Fruit fly (Drosophila melanogaster) ovary, adult (tissue): Measurements from ENCODE around the gene CG2608.
A peak's percentile ranks its signal among the peaks of the same experiment; 100 is the strongest.

Source experiments
- CG17801 ChIP-seq: fragments of 200-800 bp; optimal IDR thresholded peaks from 2 replicates; lab custom pipeline; 2019; ENCODE audit warnings: missing biosample characterization, mild to moderate bottlenecking, missing genetic modification characterization, moderate library complexity; ENCODE audit not compliant: partially characterized antibody

Gene CG2608

DNA sequence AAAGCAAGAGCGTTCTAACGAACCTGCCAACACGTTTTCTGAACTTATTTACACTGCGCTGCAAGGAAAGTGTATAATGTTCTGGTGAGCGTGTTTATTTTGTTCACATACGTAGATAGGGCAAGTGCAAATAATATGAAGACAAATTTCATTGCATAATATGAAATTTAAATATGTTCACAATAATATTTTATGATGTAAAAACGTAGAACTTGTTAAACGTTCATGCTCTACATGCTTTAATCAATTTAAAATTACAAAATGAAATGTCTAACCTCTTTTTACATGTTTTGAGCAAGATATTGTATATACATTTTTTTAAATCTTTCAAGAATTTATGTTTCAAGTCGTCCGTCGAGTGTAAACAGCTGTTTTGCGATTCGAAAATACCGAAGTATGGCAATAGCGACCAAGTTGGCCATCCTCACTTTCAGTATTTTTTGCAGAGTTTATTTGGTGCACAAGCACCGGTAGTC lies at the start of gene CG2608, which contains the start of gene phr6-4:
Gene CG2608 (plus strand): TSS at position 429 of the 476 bp plus-strand sequence.
Gene phr6-4 (minus strand): TSS at position 398 of the 476 bp plus-strand sequence.
- peak; percentile 92 for TF ChIP-seq CG17801

- no peak for TF ChIP-seq CG17801
These were observed 47.9 kb upstream of the CG2608 start for dm6 chr2L:20597744-20598143.

dm6 chr2L:20601282-20601681 lies 44.3 kb upstream of the CG2608 start:
- no peak for TF ChIP-seq CG17801

DNA sequence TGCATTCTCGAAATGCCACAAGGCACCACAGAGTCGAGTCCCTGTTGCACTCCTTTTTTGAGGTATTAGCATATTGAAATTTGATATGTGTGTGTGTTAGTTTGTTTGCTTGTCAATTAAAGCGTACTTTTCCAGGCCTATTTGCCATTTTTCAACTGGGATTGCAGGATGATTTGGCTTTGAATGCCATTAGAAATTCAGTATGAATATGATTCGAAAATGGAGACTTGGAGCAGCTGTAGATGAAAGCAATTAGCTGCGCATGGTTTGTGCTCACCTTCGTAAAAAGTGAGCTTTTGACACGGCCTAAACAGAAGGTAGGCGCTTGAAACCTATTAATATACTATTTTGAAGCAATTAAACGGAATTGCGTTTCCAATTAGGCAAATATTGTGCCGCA lies 41.5 kb upstream of the CG2608 start, which contains the start of gene CG31677:
Gene CG31677 (minus strand): TSS at position 101 of the 400 bp plus-strand sequence.
- no peak for TF ChIP-seq CG17801

dm6 chr2L:20614222-20614621 lies 31.4 kb upstream of the CG2608 start, which contains the start of gene CG15475:
CG15475 (plus strand) TSS chr2L:20614522.
- TF ChIP-seq CG17801, result no peak

DNA sequence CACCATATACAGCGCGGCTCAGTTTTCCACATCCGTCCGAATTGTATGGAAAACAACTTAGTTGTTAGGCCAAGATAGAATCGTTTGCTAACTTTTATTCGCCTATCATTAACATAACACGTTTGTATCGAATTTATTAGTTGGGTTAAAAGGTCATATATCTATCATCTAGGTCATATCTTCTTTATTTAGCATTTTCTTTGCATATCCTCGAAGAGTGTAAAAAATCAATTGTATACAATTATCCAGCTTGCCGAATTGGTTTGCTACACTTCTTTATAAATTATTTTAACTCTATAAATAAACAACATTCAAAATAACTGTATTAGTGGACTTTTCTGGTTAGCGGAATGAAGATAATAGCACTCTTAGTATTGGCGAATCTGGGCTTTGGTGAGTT lies 11.4 kb upstream of the CG2608 start, which contains the start of gene CG17472:
Gene CG17472 (plus strand): TSS at position 301 of the 400 bp plus-strand sequence.
- no peak for TF ChIP-seq CG17801

- TF ChIP-seq CG17801, result no peak
These were observed 7.2 kb upstream of the CG2608 start for dm6 chr2L:20638413-20638812.

DNA sequence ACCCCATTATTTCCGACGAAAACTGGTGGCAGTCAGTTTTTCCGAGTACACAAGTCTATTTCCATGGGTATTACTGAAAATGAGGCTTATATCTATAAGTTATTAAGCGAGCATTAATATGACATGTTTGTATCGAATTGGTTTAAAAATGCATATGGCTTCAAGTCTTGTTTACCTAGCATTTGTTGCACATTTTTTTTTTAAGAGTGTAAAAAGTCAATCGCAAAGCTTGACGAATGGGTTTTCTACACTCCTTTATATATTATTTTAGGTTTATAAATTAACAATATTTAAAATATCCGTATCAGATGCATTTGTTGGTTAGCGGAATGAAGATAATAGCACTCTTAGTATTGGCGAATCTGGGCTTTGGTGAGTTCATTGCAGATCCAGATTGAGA lies 5.8 kb upstream of the CG2608 start, which contains the start of gene CG31680:
Gene CG31680 (plus strand): TSS at position 301 of the 400 bp plus-strand sequence.
- no peak for TF ChIP-seq CG17801

DNA sequence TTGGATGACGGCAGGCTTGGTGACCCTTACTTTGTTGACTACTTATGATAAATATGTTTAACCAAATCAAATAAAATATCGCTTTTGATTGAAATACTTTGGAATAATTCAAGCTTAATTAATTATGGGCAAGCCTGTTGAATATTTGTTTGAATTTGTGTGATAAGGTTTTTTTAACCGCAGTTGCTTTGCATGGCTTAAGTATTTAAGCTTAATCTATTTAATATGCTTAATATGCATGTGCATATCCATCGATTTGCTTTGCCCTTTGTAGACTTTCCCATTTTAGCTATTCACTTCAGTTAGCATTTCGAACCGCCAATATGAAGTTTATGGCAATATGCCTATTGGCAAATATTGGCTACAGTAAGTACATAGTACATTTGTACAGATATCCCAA lies 5.0 kb upstream of the CG2608 start, which contains the start of gene Sfp38D:
Gene Sfp38D (plus strand): TSS at position 301 of the 400 bp plus-strand sequence.
- no peak for TF ChIP-seq CG17801

DNA sequence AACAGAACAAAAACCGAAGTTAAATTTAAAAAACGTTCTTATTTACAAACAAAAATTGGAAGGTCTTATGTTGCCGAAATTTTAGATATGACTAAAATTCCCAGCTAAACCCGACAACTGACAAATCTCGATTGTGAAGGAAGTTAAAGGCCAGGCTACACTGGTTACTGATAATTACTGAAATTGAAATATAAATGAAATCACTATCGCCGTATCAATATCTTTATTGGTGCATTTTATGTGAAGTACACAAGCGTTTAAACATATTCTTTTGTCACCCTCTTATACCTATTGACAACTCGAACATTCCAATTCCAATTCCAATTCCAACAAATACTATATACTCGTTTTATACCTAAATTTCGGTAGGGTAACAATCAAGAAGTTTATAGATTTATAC lies 2.5 kb upstream of the CG2608 start, which contains the start of gene CG17470:
Gene CG17470 (minus strand): TSS at position 101 of the 400 bp plus-strand sequence.
- no peak for TF ChIP-seq CG17801

DNA sequence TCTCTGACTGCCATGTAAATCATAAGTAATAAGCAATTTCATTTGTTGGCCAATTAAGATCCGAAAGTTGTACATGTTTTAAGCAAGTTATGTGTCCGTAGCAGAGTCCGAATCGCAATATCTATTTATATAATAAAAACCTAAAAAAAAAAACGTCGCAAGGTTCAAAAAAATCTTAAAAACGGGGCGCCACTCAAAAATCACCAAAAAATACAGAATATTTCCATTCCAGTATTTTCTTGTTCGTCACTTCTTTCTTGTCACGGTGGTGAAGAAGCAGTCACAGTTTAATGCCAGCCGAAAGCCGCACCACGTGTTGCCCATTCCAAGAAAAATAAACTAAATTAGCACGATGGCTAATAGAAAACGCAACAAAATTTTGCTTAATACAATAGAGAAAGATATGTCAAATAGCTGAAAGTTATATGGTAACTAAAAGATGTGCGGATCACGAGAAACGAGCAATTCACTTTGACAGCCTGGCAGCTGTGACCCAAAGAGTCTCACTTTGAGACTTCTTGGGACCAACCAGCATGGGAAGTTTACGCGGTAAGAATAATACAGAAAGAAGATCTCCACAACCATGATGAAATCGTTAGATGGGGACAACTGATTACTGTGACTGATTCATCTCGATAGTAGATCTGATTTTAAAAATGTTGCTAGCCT lies 1.8 kb downstream of the CG2608 start:
- TF ChIP-seq CG17801, result no peak

dm6 chr2L:20648612-20649011 lies 3.0 kb downstream of the CG2608 start, which contains the start of gene CG18810:
CG18810 (plus strand) TSS chr2L:20648912.
- no peak for TF ChIP-seq CG17801

DNA sequence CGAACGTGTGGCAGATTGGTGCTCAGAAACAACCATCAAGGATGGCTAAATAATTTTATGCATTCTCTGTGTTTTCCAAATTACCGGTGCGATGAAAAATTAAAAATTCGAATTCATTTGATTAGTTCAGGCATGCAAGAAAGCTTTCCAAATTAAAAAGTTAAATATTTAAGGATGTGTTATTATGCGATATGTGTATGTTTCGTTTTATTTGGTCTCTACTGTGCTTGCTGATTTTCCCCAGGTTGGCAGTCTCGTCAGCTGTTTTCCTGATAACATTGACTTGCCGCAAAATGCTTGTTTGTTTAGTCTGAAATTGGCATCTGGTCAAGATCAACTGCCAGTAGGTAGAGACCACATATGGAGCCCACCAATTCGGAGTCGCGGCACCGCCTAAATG lies 4.3 kb downstream of the CG2608 start, which contains the start of gene CG2611:
Gene CG2611 (plus strand): TSS at position 299 of the 400 bp plus-strand sequence.
- TF ChIP-seq CG17801, result peak; percentile 14

dm6 chr2L:20656110-20656509 lies 10.5 kb downstream of the CG2608 start, which contains the start of the genes brun and CG2614:
brun (minus strand) TSS chr2L:20656178.
CG2614 (plus strand) TSS chr2L:20656426.
- peak; percentile 64 for TF ChIP-seq CG17801

DNA sequence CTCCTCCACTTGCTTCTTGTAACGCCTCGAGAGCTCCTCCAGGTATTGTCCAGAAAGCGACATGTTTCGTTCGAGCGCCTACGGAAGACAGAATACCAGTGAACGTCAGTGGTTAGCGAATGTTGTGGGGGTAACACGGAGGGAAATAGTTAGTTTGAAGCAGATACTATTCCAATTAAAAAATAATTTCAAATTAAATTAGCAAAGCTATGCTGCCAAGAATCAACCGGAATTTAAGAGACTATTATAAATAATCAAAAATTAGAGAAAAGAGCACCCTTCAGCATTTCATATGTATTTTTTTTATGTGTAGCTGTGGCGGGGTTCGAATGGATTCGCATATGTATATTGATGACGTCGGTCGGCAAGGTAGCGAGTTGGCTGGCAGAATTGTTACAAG lies 15.4 kb downstream of the CG2608 start:
- TF ChIP-seq CG17801, result no peak

DNA sequence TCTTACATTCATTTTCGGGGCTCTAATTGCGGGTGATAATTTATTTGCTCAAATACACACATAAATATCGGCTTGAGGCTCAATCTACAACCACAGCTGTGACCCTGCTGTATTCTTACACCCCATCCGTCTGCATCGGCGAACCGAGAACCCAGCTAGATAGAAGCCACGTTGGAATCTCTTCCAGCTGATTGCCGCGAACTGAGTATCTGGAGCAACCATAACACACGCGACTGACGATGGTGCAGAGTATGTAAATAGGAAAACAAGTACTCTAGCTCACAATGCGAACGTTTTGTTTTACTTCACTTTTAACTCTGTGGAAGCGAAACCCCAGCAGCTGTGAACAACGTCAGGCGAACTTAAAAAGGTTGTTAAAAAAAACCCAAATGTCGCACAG lies 18.8 kb downstream of the CG2608 start:
- TF ChIP-seq CG17801, result no peak

DNA sequence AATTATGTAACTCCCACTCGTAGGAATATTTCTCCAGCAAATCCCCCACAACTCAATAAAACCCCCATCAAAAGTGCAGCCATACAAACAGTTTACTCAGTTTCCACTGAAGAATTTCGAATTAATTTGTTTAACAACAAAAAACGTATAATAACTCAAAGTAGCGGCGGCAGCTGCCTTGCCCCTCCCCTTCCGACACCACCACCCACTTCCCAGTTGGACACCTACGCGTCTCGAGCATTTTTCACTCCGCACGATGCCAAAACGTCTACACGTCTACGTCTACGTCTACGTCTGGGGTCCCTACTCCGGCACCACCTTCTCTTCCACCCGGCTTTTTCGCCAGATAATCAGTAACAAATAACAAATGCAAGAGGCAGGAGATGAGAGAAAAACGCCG lies 25.6 kb downstream of the CG2608 start:
- TF ChIP-seq CG17801, result no peak
